Worm (Caenorhabditis elegans): ENCODE results near the gene set-9.
"Not testable (repeated sequence)": the region's sequence is repeated elsewhere in the genome, so short reads cannot be mapped to it uniquely, and the experiment has no call there.

The set-9 gene

ce11 chrIV:4326445-4326844 is 18.7 kb downstream of the set-9 start, which contains the start of gene trpl-2:
Gene trpl-2 (plus strand): TSS chrIV:4326654.
- TF ChIP-seq blmp-1 (tag; optimal IDR thresholded peaks at IDR 0.05) (no peak), nhr-237 (tag; optimal IDR thresholded peaks at IDR 0.05) (no peak), flh-1 (GFP tag; optimal IDR thresholded peaks at IDR 0.05) (no peak), elt-1 (tag; optimal IDR thresholded peaks at IDR 0.05; ENCODE audit: borderline replicate concordance, insufficient read depth) (no peak), ceh-83 (GFP tag; optimal IDR thresholded peaks at IDR 0.05) (no peak), nhr-28 (tag; optimal IDR thresholded peaks at IDR 0.05) (no peak), mab-5 (tag; optimal IDR thresholded peaks at IDR 0.05) (no peak), ceh-39 (tag; optimal IDR thresholded peaks at IDR 0.05) (no peak)

- TF ChIP-seq unc-39 (tag; optimal IDR thresholded peaks at IDR 0.05): no peak
- TF ChIP-seq elt-1 (tag; optimal IDR thresholded peaks at IDR 0.05; ENCODE audit: borderline replicate concordance, insufficient read depth): peak; percentile 51
Measured at ce11 chrIV:4336139-4336851, 28.6 kb downstream of the set-9 start, which contains the start of the genes W03B1.3 and oac-51. Gene W03B1.3 (minus strand): TSS chrIV:4336239. Gene oac-51 (plus strand): TSS chrIV:4336801.

- TF ChIP-seq elt-1 (tag; optimal IDR thresholded peaks at IDR 0.05; ENCODE audit: borderline replicate concordance, insufficient read depth) (peak; percentile 70), sptf-1 (tag; optimal IDR thresholded peaks at IDR 0.05) (no peak)
Measured at ce11 chrIV:4338217-4338616, 30.5 kb downstream of the set-9 start.

ce11 chrIV:4344828-4345227 is 37.1 kb downstream of the set-9 start:
- TF ChIP-seq mab-5 (tag; optimal IDR thresholded peaks at IDR 0.05) (no peak), drap-1 (GFP tag; optimal IDR thresholded peaks at IDR 0.05) (no peak), mls-2 (tag; optimal IDR thresholded peaks at IDR 0.05) (no peak), snpc-4 (tag; optimal IDR thresholded peaks at IDR 0.05) (no peak), lin-13 (tag; optimal IDR thresholded peaks at IDR 0.05) (no peak)

ce11 chrIV:4346512-4346911 is 38.8 kb downstream of the set-9 start, which contains the start of gene oac-52:
Gene oac-52 (minus strand): TSS chrIV:4346612.
- TF ChIP-seq ceh-43 (GFP tag; optimal IDR thresholded peaks at IDR 0.05) (no peak), blmp-1 (tag; optimal IDR thresholded peaks at IDR 0.05) (no peak), M03D4.4 (tag; optimal IDR thresholded peaks at IDR 0.05) (no peak), lin-13 (tag; optimal IDR thresholded peaks at IDR 0.05) (no peak), ces-1 (GFP tag; optimal IDR thresholded peaks at IDR 0.05) (no peak), unc-39 (tag; optimal IDR thresholded peaks at IDR 0.05) (no peak), lsy-2 (tag; optimal IDR thresholded peaks at IDR 0.05) (no peak), mls-2 (tag; optimal IDR thresholded peaks at IDR 0.05) (no peak), ham-2 (GFP tag; optimal IDR thresholded peaks at IDR 0.05) (no peak), cnd-1 (tag; optimal IDR thresholded peaks at IDR 0.05) (no peak), sem-2 (GFP tag; optimal IDR thresholded peaks at IDR 0.05) (no peak), hlh-1 (tag; optimal IDR thresholded peaks at IDR 0.05) (no peak), zip-8 (tag; optimal IDR thresholded peaks at IDR 0.05) (no peak), flh-1 (GFP tag; optimal IDR thresholded peaks at IDR 0.05) (no peak), ceh-39 (tag; optimal IDR thresholded peaks at IDR 0.05) (no peak), bed-3 (GFP tag; optimal IDR thresholded peaks at IDR 0.05) (no peak)

ce11 chrIV:4347578-4348003 is 39.9 kb downstream of the set-9 start:
- TF ChIP-seq nhr-28 (tag; optimal IDR thresholded peaks at IDR 0.05) (no peak), mls-2 (tag; optimal IDR thresholded peaks at IDR 0.05) (no peak), flh-1 (GFP tag; optimal IDR thresholded peaks at IDR 0.05) (no peak), nhr-2 (tag; optimal IDR thresholded peaks at IDR 0.05) (no peak), hlh-1 (tag; optimal IDR thresholded peaks at IDR 0.05) (no peak), bed-3 (GFP tag; optimal IDR thresholded peaks at IDR 0.05) (no peak), ceh-43 (GFP tag; optimal IDR thresholded peaks at IDR 0.05) (no peak), lsy-2 (tag; optimal IDR thresholded peaks at IDR 0.05) (no peak), nhr-76 (tag; optimal IDR thresholded peaks at IDR 0.05) (no peak), cnd-1 (tag; optimal IDR thresholded peaks at IDR 0.05) (no peak), sptf-1 (tag; optimal IDR thresholded peaks at IDR 0.05) (no peak), ceh-39 (tag; optimal IDR thresholded peaks at IDR 0.05) (no peak), lin-13 (tag; optimal IDR thresholded peaks at IDR 0.05) (no peak)

ce11 chrIV:4348146-4348545 is 40.5 kb downstream of the set-9 start, which contains the start of gene W03B1.5:
Gene W03B1.5 (plus strand): TSS chrIV:4348446.
- TF ChIP-seq tbx-8 (GFP tag; optimal IDR thresholded peaks at IDR 0.05); ceh-83 (GFP tag; optimal IDR thresholded peaks at IDR 0.05); snpc-4 (tag; optimal IDR thresholded peaks at IDR 0.05): not testable (repeated sequence)

Measured in whole organism, mixed stage, embryonic.